Fruit fly (Drosophila melanogaster): ENCODE measurements around the gene CG42710.

DNA sequence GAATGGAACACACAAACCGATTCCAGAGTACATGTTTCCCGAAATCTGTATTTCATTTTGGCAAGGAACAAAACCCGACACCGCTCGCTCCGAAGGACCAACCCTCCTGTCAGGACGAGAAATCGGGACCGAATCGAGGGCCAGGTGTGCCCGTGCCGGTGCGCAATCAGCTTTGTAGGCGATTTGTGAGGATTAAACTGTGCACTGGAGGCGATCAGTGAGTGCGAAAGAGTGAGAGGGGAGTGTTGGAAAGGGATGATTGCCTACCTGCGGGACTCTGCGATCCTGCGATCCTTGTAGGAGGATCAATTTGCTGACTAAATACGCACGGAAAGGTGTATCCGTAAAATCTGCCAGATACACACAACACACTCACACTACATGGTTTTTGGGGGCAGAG is 27.5 kb upstream of the CG42710 start:
- TF ChIP-seq Dll (optimal IDR thresholded peaks at IDR 0.05) (no peak), psq (optimal IDR thresholded peaks at IDR 0.05) (no peak), CG8478 (optimal IDR thresholded peaks at IDR 0.05) (no peak), usp (GFP tag; optimal IDR thresholded peaks at IDR 0.05) (no peak), EcR (GFP tag; optimal IDR thresholded peaks at IDR 0.05) (no peak), pan (optimal IDR thresholded peaks at IDR 0.05) (no peak)
